Fruit fly (Drosophila melanogaster) whole organism, embryonic: ENCODE measurements around the gene dlg1.
A peak's percentile ranks its signal among the peaks of the same experiment; 100 is the strongest.

ENCODE experiments used
- CG10979 ChIP-seq: fragments of 200-800 bp; sonication (Bioruptor generic); optimal IDR thresholded peaks from 2 replicates; lab custom pipeline; 2018; ENCODE audit warnings: missing biosample characterization, mild to moderate bottlenecking, missing genetic modification characterization, moderate library complexity
- CG11247 ChIP-seq: fragments of 200-800 bp; sonication (Bioruptor generic); IDR thresholded peaks from 2 replicates; pipeline ENCODE4 v1.3.6; 2022; ENCODE audit warnings: missing biosample characterization, missing genetic modification characterization
- CG11504 ChIP-seq: fragments of 200-800 bp; sonication (Bioruptor generic); optimal IDR thresholded peaks from 3 replicates; lab custom pipeline; 2019; ENCODE audit warnings: missing biosample characterization, mild to moderate bottlenecking, missing genetic modification characterization, moderate library complexity
- CG12104 ChIP-seq: fragments of 200-800 bp; sonication (Bioruptor generic); optimal IDR thresholded peaks from 3 replicates; lab custom pipeline; 2016; ENCODE audit warnings: missing biosample characterization, missing genetic modification characterization
- CG12299 ChIP-seq: fragments of 200-800 bp; sonication (Bioruptor generic); optimal IDR thresholded peaks from 2 replicates; lab custom pipeline; 2018; ENCODE audit warnings: missing biosample characterization, mild to moderate bottlenecking, missing genetic modification characterization
- CG14441 ChIP-seq: fragments of 200-800 bp; sonication (Bioruptor generic); IDR thresholded peaks from 2 replicates; pipeline ENCODE4 v1.3.6; 2022; ENCODE audit warnings: missing biosample characterization, missing genetic modification characterization
- CG1529 ChIP-seq: fragments of 200-800 bp; sonication (Bioruptor generic); optimal IDR thresholded peaks from 3 replicates; lab custom pipeline; 2018; ENCODE audit warnings: missing biosample characterization, missing genetic modification characterization
- CG30403 ChIP-seq: fragments of 200-800 bp; sonication (Bioruptor generic); optimal IDR thresholded peaks from 3 replicates; lab custom pipeline; 2016; ENCODE audit warnings: missing biosample characterization, missing genetic modification characterization
- CG30431 ChIP-seq: fragments of 200-800 bp; sonication (Bioruptor generic); optimal IDR thresholded peaks from 2 replicates; lab custom pipeline; 2017; ENCODE audit warnings: missing biosample characterization, missing genetic modification characterization
- CG33213 ChIP-seq: fragments of 200-800 bp; sonication (Bioruptor generic); optimal IDR thresholded peaks from 3 replicates; lab custom pipeline; 2016; ENCODE audit warnings: missing biosample characterization, missing genetic modification characterization
- CG3995 ChIP-seq: fragments of 200-800 bp; sonication (Bioruptor generic); optimal IDR thresholded peaks from 3 replicates; lab custom pipeline; 2016; ENCODE audit warnings: missing biosample characterization, missing genetic modification characterization
- CG4820 ChIP-seq: fragments of 200-800 bp; sonication (Bioruptor generic); optimal IDR thresholded peaks from 3 replicates; lab custom pipeline; 2016; ENCODE audit warnings: missing biosample characterization, missing genetic modification characterization
- CG5180 ChIP-seq: fragments of 200-800 bp; sonication (Bioruptor generic); optimal IDR thresholded peaks from 3 replicates; lab custom pipeline; 2017; ENCODE audit warnings: missing biosample characterization, missing genetic modification characterization, mild to moderate bottlenecking, moderate library complexity, missing genetic modification reagents
- CG6791 ChIP-seq: fragments of 200-800 bp; sonication (Bioruptor generic); IDR thresholded peaks from 3 replicates; pipeline ENCODE4 v1.3.6; 2022; ENCODE audit warnings: missing biosample characterization, missing genetic modification characterization; ENCODE audit not compliant: partially characterized antibody
- CG7556 ChIP-seq: fragments of 200-800 bp; sonication (Bioruptor generic); optimal IDR thresholded peaks from 2 replicates; lab custom pipeline; 2017; ENCODE audit warnings: missing biosample characterization, mild to moderate bottlenecking, missing genetic modification characterization
- CG7745 ChIP-seq: fragments of 200-800 bp; sonication (Bioruptor generic); optimal IDR thresholded peaks from 2 replicates; lab custom pipeline; 2018; ENCODE audit warnings: missing biosample characterization, mild to moderate bottlenecking, missing genetic modification characterization, moderate library complexity
- CG8359 ChIP-seq: fragments of 200-800 bp; sonication (Bioruptor generic); optimal IDR thresholded peaks from 2 replicates; lab custom pipeline; 2017; ENCODE audit warnings: missing biosample characterization, mild to moderate bottlenecking, missing genetic modification characterization, borderline replicate concordance
- CG9215 ChIP-seq: fragments of 200-800 bp; sonication (Bioruptor generic); IDR thresholded peaks from 2 replicates; pipeline ENCODE4 v1.3.6; 2022; ENCODE audit warnings: missing biosample characterization, missing genetic modification characterization
- CTCF ChIP-seq: fragments of 200-800 bp; sonication (Bioruptor generic); optimal IDR thresholded peaks from 2 replicates; lab custom pipeline; 2017; ENCODE audit warnings: missing biosample characterization, mild to moderate bottlenecking, missing genetic modification characterization, moderate library complexity
- Chrac-16 ChIP-seq: fragments of 200-800 bp; sonication (Bioruptor generic); optimal IDR thresholded peaks from 3 replicates; lab custom pipeline; 2016; ENCODE audit warnings: missing biosample characterization, missing genetic modification characterization
- D ChIP-seq, 2 experiments: fragments of 200-800 bp in 1 of 2; fragments of >200 bp in 1 of 2; sonication (Bioruptor generic) in 1 of 2; optimal IDR thresholded peaks; 2 replicates in 1 of 2; 3 replicates in 1 of 2; lab custom pipeline; 2017; ENCODE audit warnings: mild to moderate bottlenecking in 1 of 2, missing biosample characterization in 1 of 2, missing genetic modification characterization in 1 of 2, missing genetic modification reagents in 1 of 2
- Dfd ChIP-seq, 2 experiments: fragments of >200 bp; optimal IDR thresholded peaks; 2 replicates each; lab custom pipeline; 2017; ENCODE audit warnings: missing biosample characterization in 2 of 2, missing genetic modification characterization in 2 of 2
- Hmr ChIP-seq: fragments of 200-800 bp; sonication (Bioruptor generic); optimal IDR thresholded peaks from 3 replicates; lab custom pipeline; 2017; ENCODE audit warnings: mild to moderate bottlenecking, missing biosample characterization, missing genetic modification reagents, missing genetic modification characterization
- Med ChIP-seq: fragments of 200-800 bp; sonication (Bioruptor generic); peaks from one replicate; lab custom pipeline; 2016; ENCODE audit warnings: missing biosample characterization, missing genetic modification characterization, mild to moderate bottlenecking, inconsistent platforms, moderate library complexity
- Rx ChIP-seq: fragments of 200-800 bp; sonication (Bioruptor generic); IDR thresholded peaks from 2 replicates; pipeline ENCODE4 v1.3.6; 2022; ENCODE audit warnings: missing biosample characterization, missing genetic modification characterization
- Six4 ChIP-seq: fragments of 200-800 bp; sonication (Bioruptor generic); optimal IDR thresholded peaks from 2 replicates; lab custom pipeline; 2016; ENCODE audit warnings: missing biosample characterization, missing genetic modification characterization
- Stat92E ChIP-seq, 3 experiments: fragments of >200 bp in 2 of 3; fragments of 200-800 bp in 1 of 3; sonication (Bioruptor generic) in 1 of 3; optimal IDR thresholded peaks; 2 replicates each; lab custom pipeline; 2017 to 2019; ENCODE audit warnings: missing biosample characterization in 3 of 3, missing genetic modification characterization in 3 of 3, mild to moderate bottlenecking in 1 of 3, moderate library complexity in 1 of 3
- Trl ChIP-seq, 3 experiments: fragments of >200 bp in 2 of 3; fragments of 200-800 bp in 1 of 3; sonication (Bioruptor generic) in 1 of 3; optimal IDR thresholded peaks; 2 replicates in 1 of 3; 3 replicates in 2 of 3; lab custom pipeline; 2016 to 2017; ENCODE audit warnings: missing biosample characterization in 1 of 3, missing genetic modification characterization in 1 of 3
- YL-1 ChIP-seq: fragments of 200-800 bp; sonication (Bioruptor generic); optimal IDR thresholded peaks from 3 replicates; lab custom pipeline; 2017; ENCODE audit warnings: missing biosample characterization, mild to moderate bottlenecking, missing genetic modification characterization
- ash1 ChIP-seq: fragments of 200-800 bp; sonication (Bioruptor generic); optimal IDR thresholded peaks from 2 replicates; lab custom pipeline; 2018; ENCODE audit warnings: missing biosample characterization, mild to moderate bottlenecking, missing genetic modification characterization
- bcd ChIP-seq: fragments of 200-800 bp; sonication (Bioruptor generic); optimal IDR thresholded peaks from 2 replicates; lab custom pipeline; 2017; ENCODE audit warnings: missing biosample characterization, mild to moderate bottlenecking, missing genetic modification characterization
- caup ChIP-seq: fragments of 200-800 bp; sonication (Bioruptor generic); optimal IDR thresholded peaks from 3 replicates; lab custom pipeline; 2017; ENCODE audit warnings: missing biosample characterization, mild to moderate bottlenecking, missing genetic modification characterization, moderate library complexity; ENCODE audit not compliant: severe bottlenecking
- crp ChIP-seq, 2 experiments: fragments of 200-800 bp; sonication (Bioruptor generic); optimal IDR thresholded peaks; 2 replicates in 1 of 2; 3 replicates in 1 of 2; lab custom pipeline; 2017; ENCODE audit warnings: missing biosample characterization in 2 of 2, missing genetic modification characterization in 2 of 2, mild to moderate bottlenecking in 1 of 2, moderate library complexity in 1 of 2
- dan ChIP-seq: fragments of 200-800 bp; sonication (Bioruptor generic); IDR thresholded peaks from 2 replicates; pipeline ENCODE4 v1.3.6; 2022; ENCODE audit warnings: missing biosample characterization, missing genetic modification characterization
- dmrt11E ChIP-seq: fragments of 200-800 bp; sonication (Bioruptor generic); optimal IDR thresholded peaks from 3 replicates; lab custom pipeline; 2018; ENCODE audit warnings: missing biosample characterization, mild to moderate bottlenecking, missing genetic modification characterization, moderate library complexity
- en ChIP-seq: fragments of 200-800 bp; sonication (Bioruptor generic); optimal IDR thresholded peaks from 2 replicates; lab custom pipeline; 2016; ENCODE audit warnings: missing biosample characterization, missing genetic modification characterization
- gro ChIP-seq: fragments of 200-800 bp; sonication (Bioruptor generic); optimal IDR thresholded peaks from 2 replicates; lab custom pipeline; 2016; ENCODE audit warnings: missing biosample characterization, missing genetic modification characterization
- luna ChIP-seq: fragments of 200-800 bp; sonication (Bioruptor generic); optimal IDR thresholded peaks from 2 replicates; lab custom pipeline; 2016; ENCODE audit warnings: missing biosample characterization, missing genetic modification characterization
- peb ChIP-seq: fragments of 200-800 bp; sonication (Bioruptor generic); IDR thresholded peaks from 2 replicates; pipeline ENCODE4 v1.3.6; 2022; ENCODE audit warnings: missing biosample characterization, missing genetic modification characterization
- pnt ChIP-seq: fragments of 200-800 bp; sonication (Bioruptor generic); optimal IDR thresholded peaks from 3 replicates; lab custom pipeline; 2016; ENCODE audit warnings: missing biosample characterization, missing genetic modification characterization
- psq ChIP-seq: fragments of 200-800 bp; sonication (Bioruptor generic); optimal IDR thresholded peaks from 2 replicates; lab custom pipeline; 2017; ENCODE audit warnings: missing biosample characterization, missing genetic modification characterization
- row ChIP-seq: fragments of 200-800 bp; sonication (Bioruptor generic); IDR thresholded peaks from 3 replicates; pipeline ENCODE4 v1.3.6; 2022; ENCODE audit warnings: missing biosample characterization, missing genetic modification characterization
- sima ChIP-seq: fragments of 200-800 bp; sonication (Bioruptor generic); optimal IDR thresholded peaks from 2 replicates; lab custom pipeline; 2016; ENCODE audit warnings: missing biosample characterization, missing genetic modification characterization
- slp2 ChIP-seq: fragments of 200-800 bp; sonication (Bioruptor generic); optimal IDR thresholded peaks from 2 replicates; lab custom pipeline; 2016; ENCODE audit warnings: missing biosample characterization, missing genetic modification characterization
- sug ChIP-seq: fragments of 200-800 bp; optimal IDR thresholded peaks from 2 replicates; lab custom pipeline; 2019; ENCODE audit warnings: missing biosample characterization, mild to moderate bottlenecking, missing genetic modification characterization, moderate library complexity
- toy ChIP-seq: fragments of 200-800 bp; sonication (Bioruptor generic); IDR thresholded peaks from 2 replicates; pipeline ENCODE4 v1.3.6; 2022; ENCODE audit warnings: missing biosample characterization, missing genetic modification characterization
- tup ChIP-seq: fragments of 200-800 bp; sonication (Bioruptor generic); optimal IDR thresholded peaks from 2 replicates; lab custom pipeline; 2016; ENCODE audit warnings: missing biosample characterization, mild to moderate bottlenecking, missing genetic modification characterization, moderate library complexity
- wek ChIP-seq: fragments of 200-800 bp; sonication (Bioruptor generic); optimal IDR thresholded peaks from 3 replicates; lab custom pipeline; 2018; ENCODE audit warnings: missing biosample characterization, mild to moderate bottlenecking, missing genetic modification characterization, moderate library complexity
- zfh2 ChIP-seq: fragments of 200-800 bp; sonication (Bioruptor generic); optimal IDR thresholded peaks from 2 replicates; lab custom pipeline; 2016; ENCODE audit warnings: missing biosample characterization, missing genetic modification characterization

The dlg1 gene

dm6 chrX:11446792-11447405 lies 77.4 kb downstream of the dlg1 start (continued):
- TF ChIP-seq crp (GFP tag; optimal IDR thresholded peaks at IDR 0.05; lab: Kevin White, UChicago) = no peak
- TF ChIP-seq psq (GFP tag; lab: Kevin White, UChicago) = no peak
- peak; percentile 71 for TF ChIP-seq toy (GFP tag; lab: Robert Waterston, UW)
- TF ChIP-seq Trl (optimal IDR thresholded peaks at IDR 0.05; lab: Kevin White, UChicago) = no peak
- TF ChIP-seq Trl (GFP tag; optimal IDR thresholded peaks at IDR 0.05; lab: Kevin White, UChicago) = peak; percentile 45
- no peak for TF ChIP-seq dmrt11E
- TF ChIP-seq ash1 (GFP tag; lab: Kevin White, UChicago) = peak; percentile 25
- TF ChIP-seq luna (GFP tag; lab: Kevin White, UChicago) = peak; percentile 78
- peak; percentile 39 for TF ChIP-seq CG12299 (tag; lab: Kevin White, UChicago)
- peak; percentile 75 for TF ChIP-seq sug (tag; lab: Kevin White, UChicago)
- TF ChIP-seq dan (GFP tag; lab: Robert Waterston, UW) = no peak
- no peak for TF ChIP-seq tup (GFP tag; lab: Kevin White, UChicago)
- TF ChIP-seq CG5180 (GFP tag; lab: Kevin White, UChicago) = peak; percentile 13
- TF ChIP-seq caup = peak; percentile 86
- peak; percentile 82 for TF ChIP-seq CG11247 (GFP tag; lab: Robert Waterston, UW)
- TF ChIP-seq sima (GFP tag; lab: Kevin White, UChicago) = no peak
- TF ChIP-seq Six4 (GFP tag; lab: Kevin White, UChicago) = peak; percentile 43
- TF ChIP-seq CG14441 (GFP tag; lab: Robert Waterston, UW) = peak; percentile 87
- TF ChIP-seq zfh2 (GFP tag; lab: Kevin White, UChicago) = peak; percentile 92
- TF ChIP-seq CG4820 (GFP tag; lab: Kevin White, UChicago) = peak; percentile 41
- TF ChIP-seq CG3995 (GFP tag; lab: Kevin White, UChicago) = peak; percentile 89
- peak; percentile 87 for TF ChIP-seq Hmr
- peak; percentile 89 for TF ChIP-seq row (GFP tag; lab: Robert Waterston, UW)
- TF ChIP-seq Dfd (GFP tag; optimal IDR thresholded peaks at IDR 0.05; lab: Kevin White, UChicago) = no peak
- no peak for TF ChIP-seq D (optimal IDR thresholded peaks at IDR 0.05; lab: Kevin White, UChicago)
- peak; percentile 12 for TF ChIP-seq D (GFP tag; optimal IDR thresholded peaks at IDR 0.05; lab: Kevin White, UChicago)
- TF ChIP-seq CG11504 (tag; lab: Kevin White, UChicago) = peak; percentile 70
- no peak for TF ChIP-seq CG1529 (GFP tag; lab: Kevin White, UChicago)
- TF ChIP-seq CTCF (GFP tag; lab: Kevin White, UChicago) = no peak
- no peak for TF ChIP-seq Stat92E (GFP tag; optimal IDR thresholded peaks at IDR 0.05; lab: Kevin White, UChicago)
- TF ChIP-seq Rx (GFP tag; lab: Robert Waterston, UW) = peak; percentile 62
- TF ChIP-seq slp2 (GFP tag; lab: Kevin White, UChicago) = peak; percentile 42
- TF ChIP-seq CG30403 (GFP tag; lab: Kevin White, UChicago) = peak; percentile 79
- peak; percentile 4 for TF ChIP-seq pnt (GFP tag; lab: Kevin White, UChicago)
- no peak for TF ChIP-seq CG8359
- peak; percentile 92 for TF ChIP-seq gro (GFP tag; lab: Kevin White, UChicago)
- peak; percentile 80 for TF ChIP-seq bcd (GFP tag; lab: Kevin White, UChicago)
- TF ChIP-seq CG7745 = no peak
- TF ChIP-seq CG12104 (GFP tag; lab: Kevin White, UChicago) = peak; percentile 35
- peak; percentile 26 for TF ChIP-seq CG30431
- TF ChIP-seq Chrac-16 (GFP tag; lab: Kevin White, UChicago) = peak; percentile 72
- 0 out of 2 replicates have a peak, but pooled peaks have one; percentile 21 for TF ChIP-seq peb
- TF ChIP-seq CG33213 (GFP tag; lab: Kevin White, UChicago) = peak; percentile 50
- TF ChIP-seq CG7556 (GFP tag; lab: Kevin White, UChicago) = peak; percentile 73
- no peak for TF ChIP-seq CG6791 (GFP tag; lab: Robert Waterston, UW)
- no peak for TF ChIP-seq YL-1
- peak; percentile 98 for TF ChIP-seq Med (GFP tag; lab: Kevin White, UChicago)
- TF ChIP-seq CG10979 (tag; lab: Kevin White, UChicago) = no peak
- TF ChIP-seq wek (GFP tag; lab: Kevin White, UChicago) = no peak
- peak; percentile 25 for TF ChIP-seq en (GFP tag; lab: Kevin White, UChicago)
- peak; percentile 86 for TF ChIP-seq CG9215 (GFP tag; lab: Robert Waterston, UW)
